Worm (Caenorhabditis elegans) whole organism, dauer: ENCODE measurements around the gene cal-4.

ENCODE experiments used
- unc-62 ChIP-seq: sonication (generic microtip); optimal IDR thresholded peaks from 2 replicates; lab custom pipeline; 2017; ENCODE audit warnings: missing biosample characterization, missing genetic modification reagents, missing genetic modification characterization

Gene cal-4

DNA sequence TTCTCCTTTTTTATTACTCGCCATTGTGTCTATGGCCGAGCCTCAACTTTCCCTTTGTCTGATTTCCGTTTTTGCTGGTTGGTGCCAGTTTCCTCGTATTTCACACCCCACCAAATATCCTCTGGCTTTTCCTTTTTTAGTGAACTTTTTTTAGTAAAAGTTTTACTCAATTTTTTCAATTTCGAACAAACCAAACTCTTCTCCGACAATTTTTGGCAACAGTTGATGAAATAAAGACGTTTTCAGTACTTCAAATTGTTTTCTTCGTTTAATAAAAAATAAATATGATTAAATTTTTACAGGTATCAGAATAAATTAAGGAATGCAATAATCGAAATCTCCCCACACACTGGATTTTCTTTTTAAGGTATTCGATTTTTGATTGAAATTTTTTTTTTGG, at the start of gene cal-4:
Gene cal-4 (plus strand): TSS at position 301 of the 400 bp plus-strand sequence.
- no peak for TF ChIP-seq unc-62 (GFP tag; lab: Kevin White, UChicago)

- no peak for TF ChIP-seq unc-62 (GFP tag; lab: Kevin White, UChicago)
Observed at ce11 chrIV:10472478-10472877, 48.7 kb upstream of the cal-4 start, which contains the start of gene bgnt-1.1. Gene bgnt-1.1, plus strand, starts transcription at chrIV:10472778.

DNA sequence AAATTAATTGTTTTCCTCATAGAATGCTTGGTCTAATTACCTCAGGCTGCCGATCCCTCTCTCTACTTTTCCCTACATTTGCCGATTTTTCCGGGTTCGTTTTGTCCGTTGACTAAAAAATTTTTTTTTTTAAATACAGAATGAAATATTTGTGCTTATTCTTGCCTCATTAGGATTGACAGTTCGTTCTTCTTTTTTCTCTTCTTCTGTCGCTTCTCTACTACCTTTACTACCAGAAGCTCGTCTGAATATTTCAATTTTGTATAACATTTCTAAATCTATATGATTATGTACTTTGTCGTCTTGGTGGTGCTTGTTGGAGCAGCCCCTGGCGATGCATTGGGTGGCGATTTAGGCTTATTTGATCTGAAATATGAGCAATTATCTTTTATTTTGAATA, 46.0 kb upstream of the cal-4 start:
- TF ChIP-seq unc-62 (GFP tag; lab: Kevin White, UChicago): no peak

DNA sequence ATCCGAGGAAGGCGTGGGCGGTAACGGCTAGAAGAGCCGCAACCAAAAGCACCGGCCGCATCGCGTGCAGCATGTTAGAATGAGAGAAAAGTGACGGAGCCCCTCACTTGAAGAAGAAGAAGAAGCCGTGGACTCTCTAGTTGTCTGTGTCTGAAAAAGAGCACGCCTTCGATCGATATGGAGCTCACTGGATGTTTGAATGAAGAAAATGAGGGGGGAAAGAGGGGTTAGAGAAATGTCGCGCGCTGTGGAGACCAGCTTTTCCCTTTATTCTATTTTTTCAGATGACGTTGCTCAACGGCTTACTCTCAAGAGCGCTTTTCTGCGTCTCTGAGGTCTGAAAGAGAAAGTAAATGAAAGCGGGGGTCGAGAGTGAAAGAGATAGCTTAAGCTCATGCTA, 39.5 kb upstream of the cal-4 start, which contains the start of gene egl-21:
Gene egl-21 (minus strand): TSS at position 150 of the 400 bp plus-strand sequence.
- no peak for TF ChIP-seq unc-62 (GFP tag; lab: Kevin White, UChicago)

ce11 chrIV:10482585-10482984, 38.6 kb upstream of the cal-4 start:
- TF ChIP-seq unc-62 (GFP tag; lab: Kevin White, UChicago): no peak

- no peak for TF ChIP-seq unc-62 (GFP tag; lab: Kevin White, UChicago)
Observed at ce11 chrIV:10483607-10484117, 37.5 kb upstream of the cal-4 start, which contains the start of the genes F01D4.5 and ced-5. Gene F01D4.5, minus strand, starts transcription at chrIV:10483657. Gene ced-5, plus strand, starts transcription at chrIV:10484110.

DNA sequence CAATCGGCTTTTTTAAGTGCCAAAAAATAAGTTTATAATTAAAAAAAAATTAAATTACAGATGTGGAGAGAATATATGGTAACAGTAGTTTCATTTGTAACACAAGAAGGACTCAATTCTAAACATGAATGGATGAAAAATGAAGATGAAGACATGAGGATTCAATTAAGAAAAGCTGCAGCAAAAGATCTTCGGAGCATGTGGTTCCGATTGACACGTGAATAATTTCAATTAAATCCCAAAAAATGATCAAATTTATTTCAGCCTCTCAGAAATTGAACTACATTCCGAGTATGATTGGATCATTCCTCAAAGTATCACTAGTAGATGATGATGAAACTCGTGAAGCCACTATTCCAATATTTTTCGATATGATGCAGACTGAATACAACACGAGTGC, 31.8 kb upstream of the cal-4 start:
- TF ChIP-seq unc-62 (GFP tag; lab: Kevin White, UChicago): no peak

- TF ChIP-seq unc-62 (GFP tag; lab: Kevin White, UChicago): no peak
Observed at ce11 chrIV:10498401-10498800, 22.8 kb upstream of the cal-4 start.

DNA sequence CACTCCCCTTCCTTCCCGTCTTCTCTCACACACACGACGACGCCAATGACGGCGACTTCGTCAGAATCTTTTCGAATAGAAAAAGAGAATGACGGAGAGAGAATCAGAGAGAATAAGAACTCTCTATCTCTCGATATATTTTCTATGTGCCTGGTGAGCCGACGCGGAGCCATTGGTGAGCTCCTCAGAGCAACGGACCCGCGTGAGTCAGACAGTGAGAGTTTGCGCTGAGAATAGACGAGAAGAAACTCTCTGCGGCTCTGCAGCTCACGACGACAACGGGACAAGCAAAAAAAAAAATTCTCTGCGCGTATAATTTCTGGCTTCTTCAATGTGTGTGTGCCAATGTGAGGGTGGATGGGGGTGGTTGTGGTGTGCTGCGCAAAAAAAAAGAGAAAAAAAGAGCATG, 21.3 kb upstream of the cal-4 start:
- TF ChIP-seq unc-62 (GFP tag; lab: Kevin White, UChicago): no peak

DNA sequence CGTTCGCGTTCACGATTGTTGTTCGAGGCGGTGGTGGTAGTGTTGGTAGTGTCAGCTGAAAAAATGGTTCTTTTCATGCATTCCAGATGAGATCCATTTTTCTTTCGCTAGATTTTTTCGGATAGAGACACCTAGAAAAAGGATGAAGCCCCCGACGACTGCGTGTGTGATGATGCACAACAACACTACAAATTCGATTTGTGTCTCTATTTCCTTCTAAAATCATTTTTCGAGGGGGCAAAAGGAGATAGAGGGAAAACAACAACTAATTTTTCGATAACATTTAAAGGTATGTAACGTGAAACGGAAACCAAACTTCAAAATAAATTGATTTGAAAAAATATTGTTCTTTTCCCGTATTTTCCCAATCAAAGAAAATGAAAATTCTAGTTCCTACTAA, 20.7 kb upstream of the cal-4 start:
- TF ChIP-seq unc-62 (GFP tag; lab: Kevin White, UChicago): no peak

- TF ChIP-seq unc-62 (GFP tag; lab: Kevin White, UChicago): no peak
Observed at ce11 chrIV:10501550-10502240, 19.5 kb upstream of the cal-4 start, which contains the start of gene tax-6. Gene tax-6, minus strand, starts transcription at chrIV:10501600.

- no peak for TF ChIP-seq unc-62 (GFP tag; lab: Kevin White, UChicago)
Observed at ce11 chrIV:10502345-10502744, 18.9 kb upstream of the cal-4 start.

ce11 chrIV:10503750-10504232, 17.4 kb upstream of the cal-4 start:
- no peak for TF ChIP-seq unc-62 (GFP tag; lab: Kevin White, UChicago)

- TF ChIP-seq unc-62 (GFP tag; lab: Kevin White, UChicago): no peak
Observed at ce11 chrIV:10505016-10505415, 16.2 kb upstream of the cal-4 start.

- TF ChIP-seq unc-62 (GFP tag; lab: Kevin White, UChicago): no peak
Observed at ce11 chrIV:10506016-10506415, 15.2 kb upstream of the cal-4 start.

DNA sequence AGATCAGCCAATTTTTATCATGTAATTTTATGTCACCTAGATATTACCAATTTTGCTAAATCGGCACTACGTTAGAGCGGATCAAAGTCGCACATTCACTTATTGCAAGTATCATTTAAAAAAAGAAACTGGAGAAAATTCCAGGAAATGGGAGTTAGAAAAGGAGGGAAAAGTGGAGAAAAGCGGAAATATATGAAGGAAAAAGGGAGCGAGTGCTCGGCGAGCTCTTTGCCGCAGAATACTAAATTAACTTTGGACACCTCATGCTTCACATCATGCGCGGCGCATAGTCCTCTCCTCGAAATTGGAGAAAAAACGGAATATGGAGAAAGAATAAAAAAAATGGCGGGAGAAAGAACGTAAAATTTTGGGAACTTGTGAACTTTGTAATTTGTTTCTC, 13.6 kb upstream of the cal-4 start:
- TF ChIP-seq unc-62 (GFP tag; lab: Kevin White, UChicago): no peak

DNA sequence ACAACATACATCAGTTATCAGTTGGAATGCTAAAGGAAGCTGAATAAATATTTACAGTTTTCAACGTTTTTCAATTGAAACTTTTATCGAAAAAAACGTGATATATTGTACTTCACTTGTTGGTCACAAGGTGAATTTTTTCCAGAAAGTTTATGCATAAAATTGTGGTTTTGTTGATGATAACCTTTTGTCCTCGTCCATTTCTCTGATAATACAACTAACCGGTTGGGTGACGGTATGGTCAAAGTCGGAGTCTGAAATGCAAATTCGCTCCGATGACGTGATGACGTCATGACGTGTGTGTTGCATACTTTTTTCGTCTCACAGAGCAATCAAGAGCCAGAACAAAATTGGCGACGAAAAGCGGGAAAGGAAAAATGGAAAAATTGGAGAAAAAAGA, 9.8 kb upstream of the cal-4 start:
- no peak for TF ChIP-seq unc-62 (GFP tag; lab: Kevin White, UChicago)
